Worm (Caenorhabditis elegans) whole organism, late embryonic: ENCODE results near the gene C17C3.6.

Experiments
- K02D7.2 ChIP-seq: sonication (generic microtip); optimal IDR thresholded peaks from 2 replicates; lab custom pipeline; 2017; ENCODE audit warnings: mild to moderate bottlenecking, missing genetic modification characterization, missing compliant biosample characterization
- ama-1 ChIP-seq: fragments of 150-350 bp; optimal IDR thresholded peaks from 2 replicates; lab custom pipeline; 2014
- ceh-18 ChIP-seq: sonication (generic microtip); optimal IDR thresholded peaks from 2 replicates; lab custom pipeline; 2016; ENCODE audit warnings: missing genetic modification characterization, missing compliant biosample characterization
- ceh-24 ChIP-seq: sonication (generic microtip); optimal IDR thresholded peaks from 2 replicates; lab custom pipeline; 2016; ENCODE audit warnings: mild to moderate bottlenecking, missing genetic modification characterization, missing compliant biosample characterization
- ceh-30 ChIP-seq: fragments of 150-350 bp; optimal IDR thresholded peaks from 2 replicates; lab custom pipeline; 2014; ENCODE audit warnings: missing biosample characterization, missing genetic modification characterization
- dmd-4 ChIP-seq: sonication (generic microtip); optimal IDR thresholded peaks from 2 replicates; lab custom pipeline; 2016; ENCODE audit warnings: borderline replicate concordance, missing genetic modification characterization, missing compliant biosample characterization
- elt-2 ChIP-seq: sonication (generic microtip); optimal IDR thresholded peaks from 2 replicates; lab custom pipeline; 2016; ENCODE audit warnings: missing genetic modification reagents, missing genetic modification characterization, missing compliant biosample characterization
- ets-4 ChIP-seq: sonication (generic microtip); optimal IDR thresholded peaks from 2 replicates; lab custom pipeline; 2016; ENCODE audit warnings: missing genetic modification characterization, missing compliant biosample characterization
- fkh-6 ChIP-seq: sonication (generic microtip); optimal IDR thresholded peaks from 2 replicates; lab custom pipeline; 2016; ENCODE audit warnings: missing genetic modification characterization, missing compliant biosample characterization
- nfya-1 ChIP-seq: sonication (generic microtip); optimal IDR thresholded peaks from 2 replicates; lab custom pipeline; 2017; ENCODE audit warnings: missing genetic modification characterization, mild to moderate bottlenecking, missing compliant biosample characterization, antibody characterized with exemption, moderate library complexity
- nhr-11 ChIP-seq: fragments of 150-350 bp; optimal IDR thresholded peaks from 2 replicates; lab custom pipeline; 2014; ENCODE audit warnings: missing biosample characterization, missing genetic modification characterization
- npax-4 ChIP-seq: sonication (generic microtip); optimal IDR thresholded peaks from 2 replicates; lab custom pipeline; 2016; ENCODE audit warnings: missing genetic modification characterization, missing compliant biosample characterization
- odd-2 ChIP-seq: sonication (generic microtip); optimal IDR thresholded peaks from 2 replicates; lab custom pipeline; 2017; ENCODE audit warnings: antibody characterized with exemption, mild to moderate bottlenecking, missing genetic modification characterization, missing compliant biosample characterization
- pha-4 ChIP-seq: fragments of 150-350 bp; optimal IDR thresholded peaks from 2 replicates; lab custom pipeline; 2018; ENCODE audit warnings: missing biosample characterization, missing genetic modification reagents, missing genetic modification characterization

DNA sequence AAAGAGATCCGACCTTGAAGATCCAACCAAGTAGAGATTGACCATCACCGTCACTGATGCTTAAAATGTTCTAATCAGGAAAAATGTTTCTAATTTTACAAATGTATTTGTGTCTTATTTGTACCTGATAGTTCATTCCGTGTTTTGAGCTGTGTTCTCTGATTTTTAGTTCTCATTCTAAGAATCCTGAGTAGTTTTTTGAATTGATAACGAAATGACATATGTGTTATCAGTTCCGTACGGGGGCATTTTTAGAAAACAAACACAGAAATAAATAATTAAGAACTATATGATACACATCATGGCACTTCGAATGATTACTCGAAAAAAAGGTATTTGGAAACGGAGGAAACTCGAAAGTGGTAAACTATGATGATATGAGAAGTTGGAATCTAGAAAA, 5.7 kb downstream of the C17C3.6 start:
- no peak for TF ChIP-seq K02D7.2
- TF ChIP-seq ceh-18 (tag; lab: Kevin White, UChicago): no peak
- no peak for TF ChIP-seq ets-4 (tag; lab: Kevin White, UChicago)
- TF ChIP-seq ceh-30 (tag; lab: Kevin White, UChicago): no peak
- TF ChIP-seq ceh-24 (tag; lab: Kevin White, UChicago): no peak
- TF ChIP-seq ama-1 (lab: Kevin White, UChicago): no peak
- TF ChIP-seq npax-4 (tag; lab: Kevin White, UChicago): no peak
- TF ChIP-seq elt-2 (tag; lab: Kevin White, UChicago): no peak
- no peak for TF ChIP-seq nhr-11 (tag; lab: Kevin White, UChicago)
- no peak for TF ChIP-seq fkh-6 (tag; lab: Kevin White, UChicago)
- TF ChIP-seq odd-2: no peak
- no peak for TF ChIP-seq pha-4 (tag; lab: Kevin White, UChicago)
- no peak for TF ChIP-seq nfya-1 (tag; lab: Kevin White, UChicago)
- no peak for TF ChIP-seq dmd-4 (tag; lab: Kevin White, UChicago)
